Worm (Caenorhabditis elegans) whole organism, L1 larva: ENCODE data around the gene ral-1.

ENCODE experiments used
- fkh-4 ChIP-seq: sonication (generic microtip); optimal IDR thresholded peaks from 2 replicates; lab custom pipeline; 2016; ENCODE audit warnings: missing compliant biosample characterization, missing genetic modification characterization, borderline replicate concordance
- nhr-71 ChIP-seq: sonication (generic microtip); optimal IDR thresholded peaks from 2 replicates; lab custom pipeline; 2016; ENCODE audit warnings: mild to moderate bottlenecking, missing genetic modification characterization, moderate library complexity, missing compliant biosample characterization
- nhr-85 ChIP-seq: sonication (generic microtip); peaks from one replicate; lab custom pipeline; 2016; ENCODE audit warnings: missing genetic modification characterization, inconsistent platforms, missing compliant biosample characterization
- pax-3 ChIP-seq: fragments of 200-800 bp; sonication (Bioruptor generic); optimal IDR thresholded peaks from 2 replicates; lab custom pipeline; 2018; ENCODE audit warnings: mild to moderate bottlenecking, missing genetic modification characterization, moderate library complexity, missing compliant biosample characterization

ral-1 gene

DNA sequence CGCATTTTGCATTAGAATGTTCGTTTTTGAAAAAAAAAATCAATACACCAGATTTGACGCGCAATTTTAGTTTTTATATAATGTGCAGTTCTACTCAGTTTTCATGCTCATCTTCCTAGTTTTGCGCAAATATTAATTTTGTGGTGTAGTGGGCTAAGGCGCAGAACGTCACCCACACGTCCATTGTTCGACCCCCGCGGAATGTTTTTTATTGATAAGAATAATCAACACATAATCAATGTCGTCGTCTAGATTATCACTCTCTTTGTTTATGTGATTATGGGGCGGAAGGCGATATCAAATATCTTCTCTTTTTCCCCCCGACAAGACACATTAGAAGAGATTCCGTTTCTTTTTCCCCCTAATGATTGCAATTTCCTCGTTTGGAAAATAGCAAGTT, 44.7 kb downstream of the ral-1 start (continued):
- TF ChIP-seq fkh-4 (tag; lab: Kevin White, UChicago), result no peak
- TF ChIP-seq, all 84 proteins: peak for 4

ce11 chrIII:3360067-3360466, 49.0 kb downstream of the ral-1 start:
- TF ChIP-seq nhr-85 (tag; lab: Kevin White, UChicago) (peak; percentile 3), nhr-71 (tag; lab: Kevin White, UChicago) (no peak), pax-3 (no peak)
